Fruit fly (Drosophila melanogaster): ENCODE results near the gene CG31915.

The CG31915 gene

DNA sequence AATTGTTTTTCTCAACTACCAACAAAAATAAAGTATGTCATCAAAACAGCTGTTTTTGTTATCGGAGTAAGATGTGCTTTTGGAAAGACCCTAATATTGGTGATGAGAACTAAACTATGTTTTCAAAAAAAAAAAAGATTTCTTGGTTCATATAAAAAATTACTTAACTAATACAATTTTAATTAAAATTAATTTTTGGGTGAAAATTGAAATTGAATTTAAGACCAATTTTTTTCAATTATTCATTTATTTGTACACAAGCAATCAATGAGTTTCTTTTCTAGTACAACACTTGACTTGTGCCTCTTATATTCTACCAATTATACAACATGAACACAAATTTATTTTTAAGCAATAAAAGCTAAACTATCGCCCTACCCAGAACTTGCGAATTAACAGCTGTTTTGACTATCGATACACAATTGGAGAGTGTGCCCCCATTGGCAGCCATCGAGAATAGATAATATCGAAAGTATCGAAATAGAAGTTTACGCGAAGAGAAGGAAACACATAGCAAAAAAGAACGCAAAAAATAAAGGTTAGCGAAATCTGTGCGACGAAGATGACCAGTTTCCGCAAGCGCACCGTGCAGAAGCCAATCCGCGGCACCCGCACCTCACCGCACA, 4.0 kb upstream of the CG31915 start, which contains the start of the genes Vps52 and Elp4 (continued):
- TF ChIP-seq CG11093 (GFP tag; IDR thresholded peaks at IDR 0.05) (no peak), Doc3 (GFP tag; IDR thresholded peaks at IDR 0.05; ENCODE audit: partially characterized antibody) (peak; percentile 61; the same call in 2 of the 3 replicates), CG10209 (GFP tag; optimal IDR thresholded peaks at IDR 0.05) (peak; percentile 71), tna (GFP tag; IDR thresholded peaks at IDR 0.05; ENCODE audit: partially characterized antibody) (peak; percentile 64), wor (GFP tag; IDR thresholded peaks at IDR 0.05) (no peak; the same call in 1 of the 2 replicates), Fer2 (tag; optimal IDR thresholded peaks at IDR 0.05) (peak; percentile 71), HLH4C (GFP tag; IDR thresholded peaks at IDR 0.05; ENCODE audit: partially characterized antibody) (peak; percentile 83), nerfin-1 (tag; optimal IDR thresholded peaks at IDR 0.05) (peak; percentile 68), CG9609 (GFP tag; optimal IDR thresholded peaks at IDR 0.05) (peak; percentile 50), danr (GFP tag; IDR thresholded peaks at IDR 0.05) (no peak), Antp (GFP tag; optimal IDR thresholded peaks at IDR 0.05) (peak; percentile 7), pfk (GFP tag; optimal IDR thresholded peaks at IDR 0.05) (no peak), ems (GFP tag; optimal IDR thresholded peaks at IDR 0.05) (peak; percentile 16), pnt (GFP tag; optimal IDR thresholded peaks at IDR 0.05) (peak; percentile 20), CG7963 (GFP tag; IDR thresholded peaks at IDR 0.05; ENCODE audit: partially characterized antibody) (peak; percentile 71), CG10462 (GFP tag; optimal IDR thresholded peaks at IDR 0.05) (peak; percentile 8), Dip2 (GFP tag; IDR thresholded peaks at IDR 0.05) (no peak), bowl (GFP tag; IDR thresholded peaks at IDR 0.05) (no peak), Hmr (GFP tag; optimal IDR thresholded peaks at IDR 0.05) (no peak), fu2 (GFP tag; optimal IDR thresholded peaks at IDR 0.05) (peak; percentile 59), seq (GFP tag; IDR thresholded peaks at IDR 0.05) (peak; percentile 51; the same call in 1 of the 2 replicates), CG8944 (GFP tag; optimal IDR thresholded peaks at IDR 0.05) (peak; percentile 25), kay (GFP tag; optimal IDR thresholded peaks at IDR 0.05) (peak; percentile 73), Sox100B (GFP tag; optimal IDR thresholded peaks at IDR 0.05) (no peak), sima (GFP tag; optimal IDR thresholded peaks at IDR 0.05) (no peak), hbn (GFP tag; IDR thresholded peaks at IDR 0.05; ENCODE audit: partially characterized antibody) (peak; percentile 60; the same call in 1 of the 2 replicates), HLH54F (GFP tag; optimal IDR thresholded peaks at IDR 0.05) (peak; percentile 47), CG5953 (GFP tag; IDR thresholded peaks at IDR 0.05) (peak; percentile 40; the same call in 1 of the 2 replicates), Dp (GFP tag; optimal IDR thresholded peaks at IDR 0.05) (peak; percentile 30), CG3995 (GFP tag; optimal IDR thresholded peaks at IDR 0.05) (peak; percentile 19), CG10267 (tag; optimal IDR thresholded peaks at IDR 0.05) (peak; percentile 75), pita (GFP tag; optimal IDR thresholded peaks at IDR 0.05) (no peak), mirr (GFP tag; optimal IDR thresholded peaks at IDR 0.05) (no peak), exex (tag; optimal IDR thresholded peaks at IDR 0.05) (peak; percentile 52), dmrt99B (tag; optimal IDR thresholded peaks at IDR 0.05) (no peak), ham (GFP tag; IDR thresholded peaks at IDR 0.05) (no peak), CG7357 (GFP tag; IDR thresholded peaks at IDR 0.05) (0 out of 3 replicates have a peak, but pooled peaks have one; percentile 32), CG34224 (GFP tag; IDR thresholded peaks at IDR 0.05; ENCODE audit: partially characterized antibody) (peak; percentile 68), gcm2 (GFP tag; optimal IDR thresholded peaks at IDR 0.05) (no peak), Hr78 (GFP tag; optimal IDR thresholded peaks at IDR 0.05) (peak in 1 of 2 experiments; percentile 20), CG33213 (GFP tag; optimal IDR thresholded peaks at IDR 0.05) (peak; percentile 16), disco-r (GFP tag; optimal IDR thresholded peaks at IDR 0.05) (no peak), toy (GFP tag; IDR thresholded peaks at IDR 0.05) (no peak), shn (GFP tag; optimal IDR thresholded peaks at IDR 0.05) (peak; percentile 14), eve (GFP tag; optimal IDR thresholded peaks at IDR 0.05) (no peak), dimm (GFP tag; IDR thresholded peaks at IDR 0.05) (no peak), NfI (GFP tag; optimal IDR thresholded peaks at IDR 0.05) (peak; percentile 64), emc (GFP tag; optimal IDR thresholded peaks at IDR 0.05) (no peak), Hr39 (optimal IDR thresholded peaks at IDR 0.05) (no peak), Bteb2 (GFP tag; optimal IDR thresholded peaks at IDR 0.05) (peak; percentile 68)
